Fruit fly (Drosophila melanogaster) whole organism, prepupa: Measurements from ENCODE around the gene Eip78C.

Experiments used
- CG10631 ChIP-seq: fragments of 200-800 bp; sonication (Bioruptor generic); optimal IDR thresholded peaks from 2 replicates; lab custom pipeline; 2016; ENCODE audit warnings: missing biosample characterization, missing genetic modification characterization
- CG4318 ChIP-seq: fragments of 200-800 bp; sonication (Bioruptor generic); optimal IDR thresholded peaks from 3 replicates; lab custom pipeline; 2017; ENCODE audit warnings: missing biosample characterization, mild to moderate bottlenecking, missing genetic modification characterization
- CG6792 ChIP-seq: fragments of 200-800 bp; sonication (Bioruptor generic); optimal IDR thresholded peaks from 3 replicates; lab custom pipeline; 2016; ENCODE audit warnings: missing biosample characterization, missing genetic modification characterization
- Hr39 ChIP-seq: fragments of 200-800 bp; sonication (Bioruptor generic); optimal IDR thresholded peaks from 2 replicates; lab custom pipeline; 2016; ENCODE audit warnings: missing biosample characterization, missing genetic modification characterization
- Lpt ChIP-seq: fragments of 200-800 bp; sonication (Bioruptor generic); optimal IDR thresholded peaks from 3 replicates; lab custom pipeline; 2016; ENCODE audit warnings: missing biosample characterization, missing genetic modification characterization
- Sox102F ChIP-seq: fragments of 200-800 bp; sonication (Bioruptor generic); optimal IDR thresholded peaks from 2 replicates; lab custom pipeline; 2016; ENCODE audit warnings: missing biosample characterization, mild to moderate bottlenecking, missing genetic modification characterization
- Sox14 ChIP-seq: fragments of 200-800 bp; sonication (Bioruptor generic); optimal IDR thresholded peaks from 3 replicates; lab custom pipeline; 2016; ENCODE audit warnings: missing biosample characterization, missing genetic modification characterization
- dac ChIP-seq: fragments of 200-800 bp; sonication (Bioruptor generic); optimal IDR thresholded peaks from 2 replicates; lab custom pipeline; 2017; ENCODE audit warnings: missing biosample characterization, mild to moderate bottlenecking, missing genetic modification characterization

DNA sequence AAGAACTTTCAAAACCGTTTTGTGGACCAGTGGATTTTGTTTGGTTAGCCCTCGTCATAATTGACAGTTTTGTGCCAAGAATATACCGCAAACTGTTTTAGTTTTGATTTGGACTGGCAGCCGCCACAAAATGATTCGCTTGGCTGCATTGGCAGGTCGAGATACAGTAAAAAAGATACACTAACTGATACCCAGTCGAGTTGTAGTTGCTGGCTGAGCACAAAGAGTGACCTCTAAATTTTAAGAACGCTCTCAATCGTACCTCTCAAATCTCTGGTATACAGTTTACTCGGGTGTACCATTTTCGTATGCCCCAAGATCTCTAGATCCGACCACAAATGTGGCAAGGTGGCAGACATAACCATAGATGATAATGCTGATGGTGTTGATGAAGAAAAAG, 16.5 kb downstream of the Eip78C start:
- no peak for TF ChIP-seq Hr39 (GFP tag; lab: Kevin White, UChicago)
- TF ChIP-seq CG6792: no peak
- TF ChIP-seq dac: no peak
- no peak for TF ChIP-seq Lpt (GFP tag; lab: Kevin White, UChicago)
- TF ChIP-seq CG4318 (GFP tag; lab: Kevin White, UChicago): no peak
- TF ChIP-seq Sox102F (GFP tag; lab: Kevin White, UChicago): no peak
- TF ChIP-seq CG10631 (GFP tag; lab: Kevin White, UChicago): no peak
- TF ChIP-seq Sox14 (GFP tag; lab: Kevin White, UChicago): no peak
